Worm (Caenorhabditis elegans) whole organism, early embryonic: Measurements from ENCODE around the gene T10C6.6.

Experiments used
- B0310.2 ChIP-seq: sonication (generic microtip); optimal IDR thresholded peaks from 2 replicates; lab custom pipeline; 2016; ENCODE audit warnings: mild to moderate bottlenecking, missing genetic modification characterization, missing compliant biosample characterization
- aly-1 ChIP-seq: sonication (generic microtip); optimal IDR thresholded peaks from 2 replicates; lab custom pipeline; 2016; ENCODE audit warnings: missing genetic modification characterization, missing compliant biosample characterization
- ama-1 ChIP-seq: fragments of 150-350 bp; optimal IDR thresholded peaks from 2 replicates; lab custom pipeline; 2014
- ceh-13 ChIP-seq: fragments of 200-800 bp; sonication (Bioruptor generic); optimal IDR thresholded peaks from 2 replicates; lab custom pipeline; 2018; ENCODE audit warnings: mild to moderate bottlenecking, missing genetic modification characterization, missing compliant biosample characterization
- ceh-36 ChIP-seq: sonication (generic microtip); optimal IDR thresholded peaks from 2 replicates; lab custom pipeline; 2016; ENCODE audit warnings: missing genetic modification characterization, inconsistent platforms, missing compliant biosample characterization
- ets-7 ChIP-seq: sonication (generic microtip); optimal IDR thresholded peaks from 2 replicates; lab custom pipeline; 2016; ENCODE audit warnings: missing genotype, missing genetic modification characterization, missing compliant biosample characterization
- flt-1 ChIP-seq: fragments of 200-800 bp; sonication (Bioruptor generic); IDR thresholded peaks from 2 replicates; pipeline ENCODE4 v1.3.6; 2022; ENCODE audit warnings: missing genetic modification characterization, missing compliant biosample characterization
- hmg-4 ChIP-seq: fragments of 200-800 bp; sonication (Bioruptor generic); optimal IDR thresholded peaks from 2 replicates; lab custom pipeline; 2018; ENCODE audit warnings: mild to moderate bottlenecking, missing genetic modification characterization, missing compliant biosample characterization
- pes-1 ChIP-seq: fragments of 200-800 bp; sonication (Bioruptor generic); IDR thresholded peaks from 2 replicates; pipeline ENCODE4 v1.3.6; 2022; ENCODE audit warnings: missing genetic modification reagents, missing genetic modification characterization, missing compliant biosample characterization
- scrt-1 ChIP-seq: fragments of 200-800 bp; sonication (Bioruptor generic); IDR thresholded peaks from 2 replicates; pipeline ENCODE4 v1.3.6; 2022; ENCODE audit warnings: missing genetic modification characterization, missing compliant biosample characterization
- sea-1 ChIP-seq: fragments of 200-800 bp; sonication (Bioruptor generic); conservative IDR thresholded peaks from 2 replicates; pipeline ENCODE4 v1.3.6; 2022; ENCODE audit warnings: missing genetic modification characterization, missing compliant biosample characterization
- tbx-11 ChIP-seq: fragments of 200-800 bp; sonication (Bioruptor generic); IDR thresholded peaks from 2 replicates; pipeline ENCODE4 v1.3.6; 2022; ENCODE audit warnings: missing genetic modification characterization, missing compliant biosample characterization
- tbx-37 ChIP-seq: fragments of 200-800 bp; sonication (Bioruptor generic); conservative IDR thresholded peaks from 2 replicates; pipeline ENCODE4 v1.3.6; 2022; ENCODE audit warnings: missing genetic modification reagents, missing genetic modification characterization, missing compliant biosample characterization
- tra-4 ChIP-seq: sonication (generic microtip); optimal IDR thresholded peaks from 2 replicates; lab custom pipeline; 2017; ENCODE audit warnings: missing genetic modification characterization, missing compliant biosample characterization

ce11 chrV:16024300-16024699 is at the start of gene T10C6.6:
- TF ChIP-seq B0310.2 (tag; lab: Kevin White, UChicago), result no peak
- no peak for TF ChIP-seq ets-7 (tag; lab: Kevin White, UChicago)
- no peak for TF ChIP-seq tbx-37
- TF ChIP-seq ama-1 (lab: Kevin White, UChicago), result no peak
- TF ChIP-seq tbx-11, result no peak
- TF ChIP-seq pes-1 (GFP tag; lab: Robert Waterston, UW), result no peak
- no peak for TF ChIP-seq scrt-1
- no peak for TF ChIP-seq hmg-4
- TF ChIP-seq aly-1 (tag; lab: Kevin White, UChicago), result no peak
- TF ChIP-seq ceh-13, result no peak
- TF ChIP-seq flt-1 (GFP tag; lab: Robert Waterston, UW), result no peak
- no peak for TF ChIP-seq sea-1
- TF ChIP-seq tra-4 (tag; lab: Kevin White, UChicago), result no peak
- TF ChIP-seq ceh-36, result no peak
